Worm (Caenorhabditis elegans) whole organism, L2 larva: ENCODE measurements around the gene srg-69.

ENCODE experiments used
- ZK546.5 ChIP-seq: sonication (generic microtip); optimal IDR thresholded peaks from 2 replicates; lab custom pipeline; 2017; ENCODE audit warnings: missing biosample characterization, missing genetic modification characterization
- mab-5 ChIP-seq: fragments of 150-350 bp; optimal IDR thresholded peaks from 2 replicates; lab custom pipeline; 2014; ENCODE audit warnings: missing biosample characterization, missing genetic modification characterization
- mbf-1 ChIP-seq: sonication (generic microtip); optimal IDR thresholded peaks from 2 replicates; lab custom pipeline; 2017; ENCODE audit warnings: missing biosample characterization, missing genetic modification characterization
- nhr-21 ChIP-seq: fragments of 150-350 bp; optimal IDR thresholded peaks from 2 replicates; lab custom pipeline; 2014; ENCODE audit warnings: missing biosample characterization, missing genetic modification characterization
- skn-1 ChIP-seq: sonication (generic microtip); optimal IDR thresholded peaks from 2 replicates; lab custom pipeline; 2017; ENCODE audit warnings: missing biosample characterization, missing genetic modification characterization

- no peak for TF ChIP-seq mab-5 (tag; lab: Kevin White, UChicago)
- no peak for TF ChIP-seq nhr-21 (tag; lab: Kevin White, UChicago)
- no peak for TF ChIP-seq mbf-1
- TF ChIP-seq skn-1 (tag; lab: Kevin White, UChicago) = no peak
- no peak for TF ChIP-seq ZK546.5
Observed at ce11 chrII:5351799-5352198, 3.7 kb upstream of the srg-69 start, which contains the start of gene F09E5.7.
